Worm (Caenorhabditis elegans): ENCODE data around the gene tag-30.

tag-30 gene

ce11 chrIV:11902832-11903231 is 47.9 kb upstream of the tag-30 start:
- TF ChIP-seq fkh-3 (tag; optimal IDR thresholded peaks at IDR 0.05) (no peak), madf-8 (GFP tag; conservative IDR thresholded peaks at IDR 0.05) (no peak), lir-1 (GFP tag; conservative IDR thresholded peaks at IDR 0.05) (no peak), ztf-26 (tag; optimal IDR thresholded peaks at IDR 0.05) (no peak), nhr-80 (tag; optimal IDR thresholded peaks at IDR 0.05) (peak; percentile 1)

- TF ChIP-seq ZK185.1 (tag; optimal IDR thresholded peaks at IDR 0.05; ENCODE audit: poor library complexity, severe bottlenecking) (no peak), ztf-26 (tag; optimal IDR thresholded peaks at IDR 0.05) (peak; percentile 30)
Measured at ce11 chrIV:11901215-11901614, 46.3 kb upstream of the tag-30 start.

- TF ChIP-seq ZK185.1 (tag; optimal IDR thresholded peaks at IDR 0.05; ENCODE audit: poor library complexity, severe bottlenecking): no peak
- no peak for TF ChIP-seq pha-4 (tag; optimal IDR thresholded peaks at IDR 0.05)
- TF ChIP-seq snpc-4 (GFP tag; optimal IDR thresholded peaks at IDR 0.05): no peak
- no peak for TF ChIP-seq snpc-4 (tag; optimal IDR thresholded peaks at IDR 0.05)
- no peak for TF ChIP-seq ama-1 (optimal IDR thresholded peaks at IDR 0.05)
- TF ChIP-seq ama-1 (GFP tag; optimal IDR thresholded peaks at IDR 0.05): no peak
- no peak for TF ChIP-seq attf-6 (GFP tag; IDR thresholded peaks at IDR 0.05)
- TF ChIP-seq cebp-2 (GFP tag; IDR thresholded peaks at IDR 0.05): no peak
Measured at ce11 chrIV:11900399-11900798, 45.4 kb upstream of the tag-30 start.

DNA sequence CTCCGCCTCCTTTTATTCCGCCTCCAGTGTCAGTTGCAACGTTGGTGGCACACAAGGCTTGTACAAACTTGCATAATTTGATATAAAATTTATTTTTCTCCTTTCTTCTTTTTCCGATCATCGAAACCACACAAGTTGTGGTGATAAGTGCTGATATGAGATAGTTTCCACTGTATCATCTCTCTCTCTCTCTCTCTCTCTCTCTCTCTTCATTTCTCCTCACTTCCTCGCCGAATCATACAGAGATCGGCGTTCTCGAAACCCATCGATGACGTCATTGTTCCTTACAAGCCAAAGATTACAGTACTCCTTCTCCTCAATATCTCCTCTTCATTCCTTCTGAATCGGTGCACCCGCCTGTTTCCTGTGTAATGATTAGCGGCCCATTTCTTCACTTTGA is 44.4 kb upstream of the tag-30 start, which contains the start of gene nhr-43:
Gene nhr-43, plus strand, starts transcription at position 233 of the 400 bp plus-strand sequence.
- no peak for TF ChIP-seq snpc-1.1 (tag; optimal IDR thresholded peaks at IDR 0.05; ENCODE audit: insufficient read depth)
- TF ChIP-seq ztf-26 (tag; optimal IDR thresholded peaks at IDR 0.05): peak; percentile 6
- no peak for TF ChIP-seq ztf-25 (GFP tag; IDR thresholded peaks at IDR 0.05)
- peak; percentile 29 for TF ChIP-seq atf-7 (tag; optimal IDR thresholded peaks at IDR 0.05)
- no peak for TF ChIP-seq nhr-90 (tag; optimal IDR thresholded peaks at IDR 0.05)
- no peak for TF ChIP-seq tlf-1 (GFP tag; optimal IDR thresholded peaks at IDR 0.05)
- TF ChIP-seq pbrm-1 (GFP tag; IDR thresholded peaks at IDR 0.05): no peak
- TF ChIP-seq nfya-2 (GFP tag; IDR thresholded peaks at IDR 0.05): no peak
- TF ChIP-seq F33H1.4 (GFP tag; IDR thresholded peaks at IDR 0.05): no peak
- TF ChIP-seq aptf-2 (GFP tag; conservative IDR thresholded peaks at IDR 0.05): no peak
- TF ChIP-seq somi-1 (GFP tag; optimal IDR thresholded peaks at IDR 0.05): peak; percentile 44
- TF ChIP-seq ets-4 (GFP tag; optimal IDR thresholded peaks at IDR 0.05): no peak
- TF ChIP-seq dpff-1 (tag; optimal IDR thresholded peaks at IDR 0.05): no peak
- TF ChIP-seq ztf-18 (tag; optimal IDR thresholded peaks at IDR 0.05): no peak
- TF ChIP-seq F23B12.7 (tag; optimal IDR thresholded peaks at IDR 0.05; ENCODE audit: insufficient read depth): no peak
- TF ChIP-seq ceh-91 (GFP tag; IDR thresholded peaks at IDR 0.05): no peak
- TF ChIP-seq cebp-1 (GFP tag; IDR thresholded peaks at IDR 0.05): no peak
- TF ChIP-seq cebp-1 (tag; optimal IDR thresholded peaks at IDR 0.05): no peak
- TF ChIP-seq snpc-3.4 (tag; optimal IDR thresholded peaks at IDR 0.05): no peak
- TF ChIP-seq unc-130 (GFP tag; optimal IDR thresholded peaks at IDR 0.05): no peak
- TF ChIP-seq let-607 (tag; optimal IDR thresholded peaks at IDR 0.05): no peak
- TF ChIP-seq madf-3 (GFP tag; IDR thresholded peaks at IDR 0.05): no peak
- no peak for TF ChIP-seq lin-40 (tag; optimal IDR thresholded peaks at IDR 0.05)
- TF ChIP-seq F52B5.7 (tag; optimal IDR thresholded peaks at IDR 0.05): no peak

Measured in whole organism, young adult.